Worm (Caenorhabditis elegans): ENCODE data around the gene F10A3.12.

DNA sequence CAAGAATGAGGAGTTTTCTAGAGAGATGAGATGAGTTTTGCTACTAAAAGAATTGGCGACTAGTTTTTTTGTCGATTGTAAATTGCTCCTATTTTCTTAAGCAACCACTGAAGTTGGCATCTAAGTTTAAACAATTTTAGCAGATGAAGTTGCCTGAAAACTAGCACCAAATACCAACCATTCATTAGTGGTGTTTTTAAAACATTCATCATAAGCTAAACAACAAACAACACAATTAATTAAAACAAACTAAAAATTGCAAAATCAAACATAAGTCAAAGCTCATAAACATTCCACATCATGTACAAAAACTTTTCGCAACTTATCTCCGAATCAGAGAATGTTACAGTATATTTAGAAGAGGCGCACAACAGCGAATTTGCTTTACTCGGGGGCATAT lies 18.3 kb downstream of the F10A3.12 start, which contains the start of gene srz-13:
- TF ChIP-seq ceh-22 (tag; optimal IDR thresholded peaks at IDR 0.05) (no peak), fax-1 (tag; optimal IDR thresholded peaks at IDR 0.05) (no peak), ceh-9 (tag; optimal IDR thresholded peaks at IDR 0.05) (no peak), ama-1 (optimal IDR thresholded peaks at IDR 0.05) (no peak), ceh-48 (tag; optimal IDR thresholded peaks at IDR 0.05) (no peak), ceh-31 (tag; optimal IDR thresholded peaks at IDR 0.05) (no peak), zip-5 (tag; optimal IDR thresholded peaks at IDR 0.05) (no peak), pha-4 (tag; optimal IDR thresholded peaks at IDR 0.05) (no peak), pqm-1 (tag; optimal IDR thresholded peaks at IDR 0.05) (no peak), unc-55 (GFP tag; optimal IDR thresholded peaks at IDR 0.05) (no peak), dmd-4 (tag; optimal IDR thresholded peaks at IDR 0.05; ENCODE audit: borderline replicate concordance) (no peak), tbx-2 (tag; optimal IDR thresholded peaks at IDR 0.05) (no peak), K09A11.1 (tag; optimal IDR thresholded peaks at IDR 0.05; ENCODE audit: insufficient read depth) (no peak)
